Worm (Caenorhabditis elegans) whole organism, L2 larva: ENCODE results near the gene Y19D10B.8.
"Not testable (repeated sequence)": the region's sequence is repeated elsewhere in the genome, so short reads cannot be mapped to it uniquely, and the experiment has no call there.

ENCODE experiments used
- R02D3.7 ChIP-seq: fragments of 150-350 bp; optimal IDR thresholded peaks from 2 replicates; lab custom pipeline; 2014; ENCODE audit warnings: missing biosample characterization, missing genetic modification characterization
- egl-27 ChIP-seq: sonication (generic microtip); optimal IDR thresholded peaks from 3 replicates; lab custom pipeline; 2017; ENCODE audit warnings: missing biosample characterization, missing genetic modification reagents, missing genetic modification characterization
- elt-1 ChIP-seq: fragments of 150-350 bp; optimal IDR thresholded peaks from 2 replicates; lab custom pipeline; 2014; ENCODE audit warnings: missing biosample characterization, missing genetic modification characterization
- nhr-11 ChIP-seq: fragments of 150-350 bp; optimal IDR thresholded peaks from 2 replicates; lab custom pipeline; 2014; ENCODE audit warnings: missing biosample characterization, missing genetic modification characterization
- nhr-237 ChIP-seq: fragments of 150-350 bp; optimal IDR thresholded peaks from 2 replicates; lab custom pipeline; 2014; ENCODE audit warnings: missing biosample characterization, missing genetic modification characterization
- nhr-25 ChIP-seq: fragments of 150-350 bp; sonication (generic microtip); optimal IDR thresholded peaks from 3 replicates; lab custom pipeline; 2014; ENCODE audit warnings: missing biosample characterization, missing genetic modification characterization
- nhr-6 ChIP-seq: fragments of 150-350 bp; optimal IDR thresholded peaks from 2 replicates; lab custom pipeline; 2014; ENCODE audit warnings: missing biosample characterization, missing genetic modification characterization
- sem-4 ChIP-seq: fragments of 150-350 bp; optimal IDR thresholded peaks from 2 replicates; lab custom pipeline; 2014; ENCODE audit warnings: missing biosample characterization, missing genetic modification reagents, missing genetic modification characterization
- skn-1 ChIP-seq: sonication (generic microtip); optimal IDR thresholded peaks from 2 replicates; lab custom pipeline; 2017; ENCODE audit warnings: missing biosample characterization, missing genetic modification characterization
- sma-3 ChIP-seq: sonication (generic microtip); optimal IDR thresholded peaks from 2 replicates; lab custom pipeline; 2016; ENCODE audit warnings: missing genetic modification reagents, missing genetic modification characterization, missing compliant biosample characterization
- snpc-4 ChIP-seq: fragments of 150-350 bp; optimal IDR thresholded peaks from 2 replicates; lab custom pipeline; 2014; ENCODE audit warnings: missing biosample characterization, missing genetic modification characterization
- unc-62 ChIP-seq: fragments of 150-350 bp; optimal IDR thresholded peaks from 2 replicates; lab custom pipeline; 2014; ENCODE audit warnings: missing biosample characterization, missing genetic modification reagents, missing genetic modification characterization
- ztf-11 ChIP-seq: sonication (generic microtip); optimal IDR thresholded peaks from 2 replicates; lab custom pipeline; 2017; ENCODE audit warnings: missing biosample characterization, missing genetic modification characterization

DNA sequence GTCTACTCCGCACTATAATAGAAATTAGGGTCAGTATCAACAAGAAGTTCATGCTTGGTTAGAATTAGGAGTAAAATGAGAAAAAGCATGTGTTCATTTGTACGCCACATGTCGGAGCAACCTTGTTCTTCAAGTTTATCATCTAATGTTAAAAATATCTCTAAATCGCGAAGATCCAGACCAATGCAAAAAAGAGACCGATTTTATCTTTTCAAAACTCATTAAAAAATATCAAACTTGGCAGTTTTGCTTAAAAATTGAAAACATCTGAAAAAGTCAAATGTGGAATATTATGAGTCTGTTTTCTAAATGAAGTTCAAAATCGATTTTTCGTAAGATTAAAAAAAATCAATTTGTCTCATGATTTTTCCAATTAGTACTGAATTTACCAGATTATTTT lies 20.2 kb upstream of the Y19D10B.8 start, which contains the start of gene Y19D10B.6:
- TF ChIP-seq nhr-11 (tag; lab: Kevin White, UChicago); unc-62 (GFP tag; lab: Kevin White, UChicago); nhr-25 (tag; lab: Kevin White, UChicago); nhr-237 (tag; lab: Kevin White, UChicago); nhr-6 (tag; lab: Kevin White, UChicago); egl-27 (tag; lab: Kevin White, UChicago); elt-1 (tag; lab: Kevin White, UChicago); ztf-11 (tag; lab: Kevin White, UChicago); snpc-4 (tag; lab: Kevin White, UChicago); sem-4; R02D3.7; skn-1; sma-3 (GFP tag; lab: Kevin White, UChicago): not testable (repeated sequence)
